Fruit fly (Drosophila melanogaster) whole organism, prepupa: ENCODE results near the gene Rab18.
A peak's percentile ranks its signal among the peaks of the same experiment; 100 is the strongest.

Experiments used
- CG10669 ChIP-seq: fragments of 200-800 bp; sonication (Bioruptor generic); optimal IDR thresholded peaks from 3 replicates; lab custom pipeline; 2018; ENCODE audit warnings: missing biosample characterization, mild to moderate bottlenecking, missing genetic modification characterization, moderate library complexity
- CG11294 ChIP-seq: fragments of 200-800 bp; sonication (Bioruptor generic); IDR thresholded peaks from 2 replicates; pipeline ENCODE4 v1.3.6; 2022; ENCODE audit warnings: missing biosample characterization, missing genetic modification characterization
- CG11762 ChIP-seq: fragments of 200-800 bp; sonication (Bioruptor generic); optimal IDR thresholded peaks from 3 replicates; lab custom pipeline; 2016; ENCODE audit warnings: missing biosample characterization, missing genetic modification characterization; ENCODE audit not compliant: insufficient read depth
- CG15336 ChIP-seq: fragments of 200-800 bp; sonication (Bioruptor generic); IDR thresholded peaks from 2 replicates; pipeline ENCODE4 v1.3.6; 2022; ENCODE audit warnings: missing biosample characterization, missing genetic modification characterization
- CG1621 ChIP-seq: fragments of 200-800 bp; sonication (Bioruptor generic); optimal IDR thresholded peaks from 3 replicates; lab custom pipeline; 2018; ENCODE audit warnings: missing biosample characterization, mild to moderate bottlenecking, missing genetic modification characterization
- CG16779 ChIP-seq: fragments of 200-800 bp; sonication (Bioruptor generic); optimal IDR thresholded peaks from 3 replicates; lab custom pipeline; 2017; ENCODE audit warnings: missing biosample characterization, mild to moderate bottlenecking, missing genetic modification characterization
- CG3032 ChIP-seq: fragments of 200-800 bp; optimal IDR thresholded peaks from 2 replicates; lab custom pipeline; 2019; ENCODE audit warnings: missing biosample characterization, mild to moderate bottlenecking, missing genetic modification characterization, moderate library complexity
- CG31627 ChIP-seq: fragments of 200-800 bp; sonication (Bioruptor generic); optimal IDR thresholded peaks from 3 replicates; lab custom pipeline; 2016; ENCODE audit warnings: missing biosample characterization, missing genetic modification characterization
- CG6163 ChIP-seq: fragments of 200-800 bp; sonication (Bioruptor generic); IDR thresholded peaks from 3 replicates; pipeline ENCODE4 v1.3.6; 2022; ENCODE audit warnings: missing biosample characterization, missing genetic modification characterization
- CG6276 ChIP-seq: fragments of 200-800 bp; sonication (Bioruptor generic); optimal IDR thresholded peaks from 2 replicates; lab custom pipeline; 2017; ENCODE audit warnings: missing biosample characterization, mild to moderate bottlenecking, missing genetic modification characterization
- CG6854 ChIP-seq: fragments of 200-800 bp; sonication (Bioruptor generic); optimal IDR thresholded peaks from 2 replicates; lab custom pipeline; 2017; ENCODE audit warnings: missing biosample characterization, mild to moderate bottlenecking, missing genetic modification characterization
- CG7368 ChIP-seq: fragments of 200-800 bp; sonication (Bioruptor generic); optimal IDR thresholded peaks from 3 replicates; lab custom pipeline; 2016; ENCODE audit warnings: missing biosample characterization, missing genetic modification characterization
- CG8319 ChIP-seq: fragments of 200-800 bp; sonication (Bioruptor generic); optimal IDR thresholded peaks from 3 replicates; lab custom pipeline; 2016; ENCODE audit warnings: missing biosample characterization, missing genetic modification characterization
- CG8632 ChIP-seq: fragments of 200-800 bp; sonication (Bioruptor generic); optimal IDR thresholded peaks from 3 replicates; lab custom pipeline; 2016; ENCODE audit warnings: missing biosample characterization, missing genetic modification characterization
- CG9139 ChIP-seq: fragments of 200-800 bp; sonication (Bioruptor generic); optimal IDR thresholded peaks from 3 replicates; lab custom pipeline; 2017; ENCODE audit warnings: missing biosample characterization, mild to moderate bottlenecking, missing genetic modification characterization
- Eip78C ChIP-seq: fragments of 200-800 bp; sonication (Bioruptor generic); peaks from one replicate; lab custom pipeline; 2016; ENCODE audit warnings: missing biosample characterization, missing genetic modification characterization
- Eip93F ChIP-seq: fragments of 200-800 bp; sonication (Bioruptor generic); optimal IDR thresholded peaks from 2 replicates; lab custom pipeline; 2016; ENCODE audit warnings: missing biosample characterization, mild to moderate bottlenecking, missing genetic modification characterization
- Ets21C ChIP-seq: fragments of 200-800 bp; sonication (Bioruptor generic); optimal IDR thresholded peaks from 3 replicates; lab custom pipeline; 2016; ENCODE audit warnings: missing biosample characterization, missing genetic modification characterization
- Ets96B ChIP-seq: fragments of 200-800 bp; optimal IDR thresholded peaks from 2 replicates; lab custom pipeline; 2019; ENCODE audit warnings: missing biosample characterization, mild to moderate bottlenecking, missing genetic modification characterization, moderate library complexity
- Gug ChIP-seq: fragments of 200-800 bp; sonication (Bioruptor generic); IDR thresholded peaks from 2 replicates; pipeline ENCODE4 v1.3.6; 2022; ENCODE audit warnings: missing biosample characterization, missing genetic modification characterization
- Hr38 ChIP-seq: sonication (Bioruptor generic); optimal IDR thresholded peaks from 2 replicates; lab custom pipeline; 2016; ENCODE audit warnings: missing biosample characterization, missing genetic modification characterization
- Hr39 ChIP-seq: fragments of 200-800 bp; sonication (Bioruptor generic); optimal IDR thresholded peaks from 2 replicates; lab custom pipeline; 2016; ENCODE audit warnings: missing biosample characterization, missing genetic modification characterization
- Met ChIP-seq: fragments of 200-800 bp; sonication (Bioruptor generic); optimal IDR thresholded peaks from 3 replicates; lab custom pipeline; 2016; ENCODE audit warnings: missing biosample characterization, missing genetic modification characterization
- Smox ChIP-seq: fragments of 200-800 bp; sonication (Bioruptor generic); optimal IDR thresholded peaks from 3 replicates; lab custom pipeline; 2016; ENCODE audit warnings: missing biosample characterization, missing genetic modification characterization
- Sox14 ChIP-seq: fragments of 200-800 bp; sonication (Bioruptor generic); optimal IDR thresholded peaks from 3 replicates; lab custom pipeline; 2016; ENCODE audit warnings: missing biosample characterization, missing genetic modification characterization
- Sox15 ChIP-seq: fragments of 200-800 bp; sonication (Bioruptor generic); optimal IDR thresholded peaks from 3 replicates; lab custom pipeline; 2016; ENCODE audit warnings: missing biosample characterization, missing genetic modification characterization
- achi ChIP-seq: fragments of 200-800 bp; sonication (Bioruptor generic); optimal IDR thresholded peaks from 3 replicates; lab custom pipeline; 2016; ENCODE audit warnings: missing biosample characterization, missing genetic modification characterization
- acj6 ChIP-seq: fragments of 200-800 bp; sonication (Bioruptor generic); optimal IDR thresholded peaks from 3 replicates; lab custom pipeline; 2016; ENCODE audit warnings: missing biosample characterization, missing genetic modification characterization
- cyc ChIP-seq: fragments of 200-800 bp; sonication (Bioruptor generic); optimal IDR thresholded peaks from 3 replicates; lab custom pipeline; 2016; ENCODE audit warnings: missing biosample characterization, missing genetic modification characterization
- dac ChIP-seq: fragments of 200-800 bp; sonication (Bioruptor generic); optimal IDR thresholded peaks from 2 replicates; lab custom pipeline; 2017; ENCODE audit warnings: missing biosample characterization, mild to moderate bottlenecking, missing genetic modification characterization
- dsx ChIP-seq: fragments of 200-800 bp; optimal IDR thresholded peaks from 3 replicates; lab custom pipeline; 2019; ENCODE audit warnings: missing biosample characterization, mild to moderate bottlenecking, missing genetic modification characterization, moderate library complexity; ENCODE audit not compliant: poor library complexity, severe bottlenecking
- eg ChIP-seq: fragments of 200-800 bp; sonication (Bioruptor generic); IDR thresholded peaks from 3 replicates; pipeline ENCODE4 v1.3.6; 2022; ENCODE audit warnings: missing biosample characterization, missing genetic modification characterization
- salr ChIP-seq, 2 experiments: fragments of 200-800 bp; sonication (Bioruptor generic); optimal IDR thresholded peaks; 3 replicates each; lab custom pipeline; 2016 to 2018; ENCODE audit warnings: missing biosample characterization in 2 of 2, missing genetic modification characterization in 2 of 2, mild to moderate bottlenecking in 1 of 2
- spab ChIP-seq: fragments of 200-800 bp; sonication (Bioruptor generic); optimal IDR thresholded peaks from 2 replicates; lab custom pipeline; 2017; ENCODE audit warnings: missing biosample characterization, mild to moderate bottlenecking, missing genetic modification characterization, missing genetic modification reagents
- vri ChIP-seq: fragments of 200-800 bp; sonication (Bioruptor generic); optimal IDR thresholded peaks from 3 replicates; lab custom pipeline; 2016; ENCODE audit warnings: missing biosample characterization, mild to moderate bottlenecking, missing genetic modification characterization

The Rab18 gene

dm6 chrX:5696436-5697022 is 24.9 kb upstream of the Rab18 start (continued):
- peak; percentile 99 for TF ChIP-seq cyc
- peak; percentile 96 for TF ChIP-seq vri
- peak; percentile 96 for TF ChIP-seq dac (GFP tag; lab: Kevin White, UChicago)
- peak; percentile 89 for TF ChIP-seq CG11294 (GFP tag; lab: Robert Waterston, UW)
- TF ChIP-seq Eip93F (GFP tag; lab: Kevin White, UChicago): peak; percentile 95
- peak; percentile 99 for TF ChIP-seq CG7368
- peak; percentile 84 for TF ChIP-seq dsx (GFP tag; lab: Kevin White, UChicago)
- TF ChIP-seq achi: peak; percentile 96
- peak; percentile 95 for TF ChIP-seq CG6854
- TF ChIP-seq Ets21C (GFP tag; lab: Kevin White, UChicago): peak; percentile 96
- peak; percentile 93 to 95 for TF ChIP-seq salr (GFP tag; optimal IDR thresholded peaks at IDR 0.05; lab: Kevin White, UChicago)
- TF ChIP-seq CG8632 (GFP tag; lab: Kevin White, UChicago): peak; percentile 95
- TF ChIP-seq CG1621 (tag; lab: Kevin White, UChicago): peak; percentile 96
- peak; percentile 94 for TF ChIP-seq CG9139
- TF ChIP-seq CG8319 (GFP tag; lab: Kevin White, UChicago): peak; percentile 95
- TF ChIP-seq Hr39 (GFP tag; lab: Kevin White, UChicago): peak; percentile 98
- peak; percentile 97 for TF ChIP-seq Smox
- TF ChIP-seq Sox15 (GFP tag; lab: Kevin White, UChicago): peak; percentile 96
- TF ChIP-seq Sox14: peak; percentile 98
- TF ChIP-seq eg: peak; percentile 97
- TF ChIP-seq Eip78C (GFP tag; lab: Kevin White, UChicago): peak; percentile 99
- TF ChIP-seq acj6: peak; percentile 98
- TF ChIP-seq CG3032 (tag; lab: Kevin White, UChicago): peak; percentile 74
- TF ChIP-seq CG6276 (GFP tag; lab: Kevin White, UChicago): peak; percentile 94
- peak; percentile 97 for TF ChIP-seq Met (GFP tag; lab: Kevin White, UChicago)
- peak; percentile 93 for TF ChIP-seq Gug (GFP tag; lab: Robert Waterston, UW)
- TF ChIP-seq spab (GFP tag; lab: Kevin White, UChicago): peak; percentile 97
- TF ChIP-seq CG11762: peak; percentile 97

DNA sequence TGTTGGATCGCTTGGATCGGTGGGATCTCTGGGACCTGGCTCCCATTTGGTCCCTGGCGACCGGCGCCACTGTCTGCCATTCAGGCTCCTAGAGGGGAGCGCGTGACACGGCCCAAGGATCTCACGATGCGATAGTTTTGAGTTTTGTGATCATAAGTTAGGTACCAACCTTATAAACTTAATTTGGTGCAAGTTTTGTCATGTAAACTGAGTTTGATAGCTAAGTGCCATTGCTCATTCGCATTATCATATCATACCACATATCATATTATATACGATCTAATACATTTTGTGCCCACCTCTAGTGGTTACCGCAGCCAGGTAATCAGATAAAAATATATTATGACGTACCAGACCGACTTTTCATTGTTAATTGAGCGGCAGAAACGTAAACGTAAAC is 24.3 kb upstream of the Rab18 start:
- TF ChIP-seq Hr38 (GFP tag; lab: Kevin White, UChicago) (no peak), Hr39 (GFP tag; lab: Kevin White, UChicago) (no peak), eg (peak; percentile 22; the same call in 1 of the 3 replicates), CG16779 (tag; lab: Kevin White, UChicago) (no peak), CG3032 (tag; lab: Kevin White, UChicago) (peak; percentile 86), Ets96B (peak; percentile 84), CG6854 (no peak), vri (no peak), CG10669 (GFP tag; lab: Kevin White, UChicago) (peak; percentile 29), CG6163 (GFP tag; lab: Robert Waterston, UW) (peak; percentile 37), dsx (GFP tag; lab: Kevin White, UChicago) (peak; percentile 64)

dm6 chrX:5695035-5695434 is 23.4 kb upstream of the Rab18 start, which contains the start of gene CG3149:
Gene CG3149 (minus strand): TSS chrX:5695205.
- TF ChIP-seq Eip78C (GFP tag; lab: Kevin White, UChicago): peak; percentile 45
- no peak for TF ChIP-seq CG31627 (GFP tag; lab: Kevin White, UChicago)
- TF ChIP-seq CG1621 (tag; lab: Kevin White, UChicago): no peak
- TF ChIP-seq CG15336 (GFP tag; lab: Robert Waterston, UW): no peak
- no peak for TF ChIP-seq acj6
